Fruit fly (Drosophila melanogaster): ENCODE measurements around the gene Acp95EF.

The Acp95EF gene

dm6 chr3R:24271071-24271470 lies 42.3 kb downstream of the Acp95EF start, which contains the start of gene jar (continued):
- TF ChIP-seq CG10147 (GFP tag; optimal IDR thresholded peaks at IDR 0.05) = peak; percentile 66
- peak; percentile 88 for TF ChIP-seq Scr (GFP tag; IDR thresholded peaks at IDR 0.05; ENCODE audit: partially characterized antibody)
- TF ChIP-seq Rfx (GFP tag; IDR thresholded peaks at IDR 0.05) = peak; percentile 63
- TF ChIP-seq B-H1 (GFP tag; IDR thresholded peaks at IDR 0.05) = no peak; the same call in 2 of the 3 replicates
- no peak for TF ChIP-seq cwo (GFP tag; optimal IDR thresholded peaks at IDR 0.05)
- no peak for TF ChIP-seq vfl (GFP tag; optimal IDR thresholded peaks at IDR 0.05)
- TF ChIP-seq Opbp (GFP tag; IDR thresholded peaks at IDR 0.05; ENCODE audit: partially characterized antibody) = peak; percentile 95
- TF ChIP-seq CG10431 (GFP tag; optimal IDR thresholded peaks at IDR 0.05) = peak; percentile 42
- peak; percentile 12 for TF ChIP-seq her (GFP tag; optimal IDR thresholded peaks at IDR 0.05)
- TF ChIP-seq seq (GFP tag; IDR thresholded peaks at IDR 0.05) = peak; percentile 48; the same call in 1 of the 2 replicates
- peak; percentile 100 for TF ChIP-seq E2f2 (GFP tag; IDR thresholded peaks at IDR 0.05)
- TF ChIP-seq CG12769 (tag; optimal IDR thresholded peaks at IDR 0.05) = peak; percentile 49
- TF ChIP-seq nmo (GFP tag; optimal IDR thresholded peaks at IDR 0.05) = peak; percentile 45
- peak; percentile 33 for TF ChIP-seq org-1 (GFP tag; optimal IDR thresholded peaks at IDR 0.05)
- peak; percentile 47 for TF ChIP-seq gsb-n (tag; optimal IDR thresholded peaks at IDR 0.05)
- TF ChIP-seq chinmo (GFP tag; IDR thresholded peaks at IDR 0.05; ENCODE audit: partially characterized antibody) = peak; percentile 95; the same call in 3 of the 4 replicates
- TF ChIP-seq zfh1 (GFP tag; IDR thresholded peaks at IDR 0.05) = peak; percentile 29; the same call in 1 of the 3 replicates
- peak; percentile 21 for TF ChIP-seq fd102C (GFP tag; optimal IDR thresholded peaks at IDR 0.05)
- peak; percentile 14 for TF ChIP-seq bab2 (GFP tag; optimal IDR thresholded peaks at IDR 0.05)

dm6 chr3R:24272232-24272631 lies 43.5 kb downstream of the Acp95EF start:
- 0 out of 3 replicates have a peak, but pooled peaks have one; percentile 43 for TF ChIP-seq mld (GFP tag; IDR thresholded peaks at IDR 0.05; ENCODE audit: partially characterized antibody)
- no peak for TF ChIP-seq CG2712 (tag; optimal IDR thresholded peaks at IDR 0.05)
- TF ChIP-seq MBD-R2 (GFP tag; IDR thresholded peaks at IDR 0.05) = no peak
- peak; percentile 48 for TF ChIP-seq Elba2 (GFP tag; optimal IDR thresholded peaks at IDR 0.05)
- TF ChIP-seq her (GFP tag; optimal IDR thresholded peaks at IDR 0.05) = no peak
- peak; percentile 67 for TF ChIP-seq D19B (GFP tag; optimal IDR thresholded peaks at IDR 0.05)
- TF ChIP-seq gem (tag; optimal IDR thresholded peaks at IDR 0.05) = peak; percentile 15
- no peak for TF ChIP-seq row (GFP tag; IDR thresholded peaks at IDR 0.05)
- TF ChIP-seq CG14441 (GFP tag; IDR thresholded peaks at IDR 0.05) = no peak
- no peak for TF ChIP-seq jumu (GFP tag; optimal IDR thresholded peaks at IDR 0.05)
- TF ChIP-seq CG12104 (GFP tag; optimal IDR thresholded peaks at IDR 0.05) = no peak
- no peak for TF ChIP-seq bsh (GFP tag; optimal IDR thresholded peaks at IDR 0.05)
- TF ChIP-seq zen (tag; optimal IDR thresholded peaks at IDR 0.05) = peak; percentile 17
- TF ChIP-seq CG8388 (GFP tag; optimal IDR thresholded peaks at IDR 0.05) = no peak

dm6 chr3R:24272775-24273290 lies 44.1 kb downstream of the Acp95EF start, which contains the start of gene Orct2:
TSS of gene Orct2 (plus strand) at chr3R:24273029.
- TF ChIP-seq emc (GFP tag; optimal IDR thresholded peaks at IDR 0.05) = no peak
- TF ChIP-seq ems (GFP tag; optimal IDR thresholded peaks at IDR 0.05) = no peak
- TF ChIP-seq danr (GFP tag; IDR thresholded peaks at IDR 0.05) = no peak
- TF ChIP-seq C15 (GFP tag; IDR thresholded peaks at IDR 0.05) = no peak
- TF ChIP-seq CG15696 (tag; optimal IDR thresholded peaks at IDR 0.05) = peak; percentile 16
- TF ChIP-seq cad (GFP tag; optimal IDR thresholded peaks at IDR 0.05) = no peak
- no peak for TF ChIP-seq lov (optimal IDR thresholded peaks at IDR 0.05)
- no peak for TF ChIP-seq lov (GFP tag; IDR thresholded peaks at IDR 0.05)
- no peak for TF ChIP-seq p53 (GFP tag; optimal IDR thresholded peaks at IDR 0.05)
- no peak for TF ChIP-seq Atf3 (GFP tag; optimal IDR thresholded peaks at IDR 0.05)
- TF ChIP-seq CG14860 (GFP tag; IDR thresholded peaks at IDR 0.05; ENCODE audit: partially characterized antibody) = no peak
- no peak for TF ChIP-seq gcm (GFP tag; optimal IDR thresholded peaks at IDR 0.05)
- TF ChIP-seq ara (GFP tag; IDR thresholded peaks at IDR 0.05) = no peak
- no peak for TF ChIP-seq run (tag; optimal IDR thresholded peaks at IDR 0.05)
- no peak for TF ChIP-seq CG14710 (tag; optimal IDR thresholded peaks at IDR 0.05)
- TF ChIP-seq ewg (GFP tag; optimal IDR thresholded peaks at IDR 0.05) = peak; percentile 84
- TF ChIP-seq CG16815 (GFP tag; optimal IDR thresholded peaks at IDR 0.05) = no peak
- TF ChIP-seq wek (GFP tag; optimal IDR thresholded peaks at IDR 0.05) = no peak

Data from whole organism, embryonic.